Worm (Caenorhabditis elegans) whole organism, L4 larva: ENCODE results near the gene txdc-9.

Source experiments
- D1046.2 ChIP-seq: fragments of 200-800 bp; sonication (Bioruptor generic); IDR thresholded peaks from 2 replicates; pipeline ENCODE4 v1.3.6; 2022; ENCODE audit warnings: missing genetic modification characterization, missing compliant biosample characterization
- F10B5.3 ChIP-seq: sonication (generic microtip); optimal IDR thresholded peaks from 2 replicates; lab custom pipeline; 2016; ENCODE audit warnings: mild to moderate bottlenecking, missing genetic modification characterization, missing compliant biosample characterization
- F44E2.7 ChIP-seq: fragments of 200-800 bp; sonication (Bioruptor generic); IDR thresholded peaks from 2 replicates; pipeline ENCODE4 v2.1.2; 2022; ENCODE audit warnings: missing genetic modification characterization, missing compliant biosample characterization
- R02D3.7 ChIP-seq: fragments of 150-350 bp; sonication (generic microtip); optimal IDR thresholded peaks from 3 replicates; lab custom pipeline; 2014; ENCODE audit warnings: missing biosample characterization, missing genetic modification characterization
- T26A8.4 ChIP-seq: fragments of 200-800 bp; sonication (Bioruptor generic); IDR thresholded peaks from 2 replicates; pipeline ENCODE4 v1.3.6; 2022; ENCODE audit warnings: missing genetic modification characterization, missing compliant biosample characterization
- Y105C5A.15 ChIP-seq: fragments of 200-800 bp; sonication (Bioruptor generic); IDR thresholded peaks from 2 replicates; pipeline ENCODE4 v1.3.6; 2022; ENCODE audit warnings: missing genetic modification characterization, missing compliant biosample characterization
- Y5F2A.4 ChIP-seq: fragments of 200-800 bp; sonication (Bioruptor generic); optimal IDR thresholded peaks from 2 replicates; lab custom pipeline; 2018; ENCODE audit warnings: mild to moderate bottlenecking, missing genetic modification characterization, missing compliant biosample characterization
- aha-1 ChIP-seq: fragments of 150-350 bp; peaks from one replicate; lab custom pipeline; 2014; ENCODE audit warnings: missing biosample characterization, missing genetic modification characterization
- ama-1 ChIP-seq: fragments of 150-350 bp; optimal IDR thresholded peaks from 2 replicates; lab custom pipeline; 2014; ENCODE audit warnings: inconsistent platforms, mixed read lengths
- arid-1 ChIP-seq: fragments of 200-800 bp; sonication (Bioruptor generic); conservative IDR thresholded peaks from 2 replicates; pipeline ENCODE4 v1.3.6; 2022; ENCODE audit warnings: missing genetic modification reagents, missing genetic modification characterization, missing compliant biosample characterization
- ceh-20 ChIP-seq: fragments of 200-800 bp; sonication (Bioruptor generic); IDR thresholded peaks from 2 replicates; pipeline ENCODE4 v1.3.6; 2022; ENCODE audit warnings: missing genetic modification reagents, missing genetic modification characterization, missing compliant biosample characterization
- ceh-32 ChIP-seq: sonication (generic microtip); optimal IDR thresholded peaks from 2 replicates; lab custom pipeline; 2016; ENCODE audit warnings: mild to moderate bottlenecking, missing genetic modification characterization, missing compliant biosample characterization; ENCODE audit not compliant: poor library complexity
- ceh-62 ChIP-seq: sonication (generic microtip); optimal IDR thresholded peaks from 2 replicates; lab custom pipeline; 2017; ENCODE audit warnings: missing biosample characterization, missing genetic modification characterization
- ceh-82 ChIP-seq: sonication (generic microtip); optimal IDR thresholded peaks from 2 replicates; lab custom pipeline; 2017; ENCODE audit warnings: missing biosample characterization, missing genetic modification characterization
- ces-1 ChIP-seq: fragments of 150-350 bp; sonication (generic microtip); optimal IDR thresholded peaks from 4 replicates; lab custom pipeline; 2014; ENCODE audit warnings: missing biosample characterization, missing genetic modification reagents, missing genetic modification characterization
- ctbp-1 ChIP-seq: fragments of 200-800 bp; sonication (Bioruptor generic); IDR thresholded peaks from 2 replicates; pipeline ENCODE4 v1.3.6; 2022; ENCODE audit warnings: missing genetic modification reagents, missing genetic modification characterization, missing compliant biosample characterization
- daf-12 ChIP-seq: fragments of 150-350 bp; optimal IDR thresholded peaks from 2 replicates; lab custom pipeline; 2014; ENCODE audit warnings: missing biosample characterization, missing genetic modification reagents, missing genetic modification characterization
- daf-19 ChIP-seq: fragments of 200-800 bp; sonication (Bioruptor generic); conservative IDR thresholded peaks from 2 replicates; pipeline ENCODE4 v1.3.6; 2022; ENCODE audit warnings: missing genetic modification characterization, missing compliant biosample characterization
- daf-8 ChIP-seq: fragments of 200-800 bp; sonication (Bioruptor generic); IDR thresholded peaks from 2 replicates; pipeline ENCODE4 v1.3.6; 2022; ENCODE audit warnings: missing genetic modification characterization, missing compliant biosample characterization
- dmd-9 ChIP-seq: fragments of 200-800 bp; sonication (Bioruptor generic); IDR thresholded peaks from 2 replicates; pipeline ENCODE4 v1.3.6; 2022; ENCODE audit warnings: missing genetic modification reagents, missing genetic modification characterization, missing compliant biosample characterization
- dpl-1 ChIP-seq: fragments of 150-350 bp; optimal IDR thresholded peaks from 2 replicates; lab custom pipeline; 2014; ENCODE audit warnings: missing biosample characterization, missing genetic modification reagents, missing genetic modification characterization
- dve-1 ChIP-seq: sonication (generic microtip); optimal IDR thresholded peaks from 2 replicates; lab custom pipeline; 2017; ENCODE audit warnings: antibody characterized with exemption, mild to moderate bottlenecking, missing genetic modification characterization, missing compliant biosample characterization; ENCODE audit not compliant: insufficient read depth
- fkh-10 ChIP-seq: fragments of 150-350 bp; optimal IDR thresholded peaks from 2 replicates; lab custom pipeline; 2014; ENCODE audit warnings: missing biosample characterization, missing genetic modification reagents, missing genetic modification characterization
- hlh-11 ChIP-seq: fragments of 200-800 bp; sonication (Bioruptor generic); optimal IDR thresholded peaks from 2 replicates; lab custom pipeline; 2018; ENCODE audit warnings: mild to moderate bottlenecking, missing genetic modification characterization, missing compliant biosample characterization
- jun-1 ChIP-seq: fragments of 150-350 bp; optimal IDR thresholded peaks from 2 replicates; lab custom pipeline; 2014; ENCODE audit warnings: missing biosample characterization, missing genetic modification reagents, missing genetic modification characterization
- lin-1 ChIP-seq: fragments of 200-800 bp; sonication (Bioruptor generic); IDR thresholded peaks from 2 replicates; pipeline ENCODE4 v1.3.6; 2022; ENCODE audit warnings: missing genetic modification reagents, missing genetic modification characterization, missing compliant biosample characterization
- lin-38 ChIP-seq: fragments of 200-800 bp; sonication (Bioruptor generic); IDR thresholded peaks from 2 replicates; pipeline ENCODE4 v1.3.6; 2022; ENCODE audit warnings: missing genetic modification reagents, missing genetic modification characterization, missing compliant biosample characterization
- lin-39 ChIP-seq: fragments of 150-350 bp; optimal IDR thresholded peaks from 2 replicates; lab custom pipeline; 2014; ENCODE audit warnings: missing biosample characterization, missing genetic modification reagents, missing genetic modification characterization
- madf-9 ChIP-seq: fragments of 200-800 bp; sonication (Bioruptor generic); conservative IDR thresholded peaks from 2 replicates; pipeline ENCODE4 v1.3.6; 2022; ENCODE audit warnings: missing genetic modification reagents, missing genetic modification characterization, missing compliant biosample characterization
- mdl-1 ChIP-seq, 2 experiments: fragments of 150-350 bp in 1 of 2; sonication (generic microtip) in 1 of 2; optimal IDR thresholded peaks; 2 replicates each; lab custom pipeline; 2014 to 2017; ENCODE audit warnings: missing biosample characterization in 2 of 2, missing genetic modification characterization in 2 of 2
- mxl-2 ChIP-seq: fragments of 200-800 bp; sonication (Bioruptor generic); conservative IDR thresholded peaks from 2 replicates; pipeline ENCODE4 v1.3.6; 2022; ENCODE audit warnings: missing genetic modification reagents, missing genetic modification characterization, missing compliant biosample characterization
- nhr-11 ChIP-seq: fragments of 150-350 bp; optimal IDR thresholded peaks from 2 replicates; lab custom pipeline; 2014; ENCODE audit warnings: missing biosample characterization, missing genetic modification characterization
- nhr-237 ChIP-seq: sonication (generic microtip); optimal IDR thresholded peaks from 2 replicates; lab custom pipeline; 2017; ENCODE audit warnings: missing biosample characterization, missing genetic modification characterization
- nhr-28 ChIP-seq: fragments of 150-350 bp; optimal IDR thresholded peaks from 2 replicates; lab custom pipeline; 2014; ENCODE audit warnings: missing biosample characterization, missing genetic modification characterization
- nhr-42 ChIP-seq: fragments of 200-800 bp; sonication (Bioruptor generic); IDR thresholded peaks from 2 replicates; pipeline ENCODE4 v1.3.6; 2022; ENCODE audit warnings: missing genetic modification characterization, missing compliant biosample characterization
- nhr-48 ChIP-seq: sonication (generic microtip); optimal IDR thresholded peaks from 2 replicates; lab custom pipeline; 2016; ENCODE audit warnings: mild to moderate bottlenecking, missing genetic modification characterization, missing compliant biosample characterization
- nhr-6 ChIP-seq: fragments of 150-350 bp; optimal IDR thresholded peaks from 2 replicates; lab custom pipeline; 2014; ENCODE audit warnings: missing biosample characterization, missing genetic modification characterization
- pha-4 ChIP-seq, 2 experiments: fragments of 150-350 bp in 1 of 2; fragments of 200-800 bp in 1 of 2; sonication (Bioruptor generic) in 1 of 2; IDR thresholded peaks in 1 of 2; optimal IDR thresholded peaks in 1 of 2; 2 replicates each; pipeline versions ENCODE4 v1.3.6 to Lab custom; 2014 to 2022; ENCODE audit warnings: missing genetic modification characterization in 2 of 2, missing genetic modification reagents in 2 of 2, missing biosample characterization in 1 of 2, missing compliant biosample characterization in 1 of 2
- php-3 ChIP-seq: fragments of 200-800 bp; sonication (Bioruptor generic); IDR thresholded peaks from 2 replicates; pipeline ENCODE4 v1.3.6; 2022; ENCODE audit warnings: missing genetic modification reagents, missing genetic modification characterization, missing compliant biosample characterization
- rbr-2 ChIP-seq: sonication (generic microtip); optimal IDR thresholded peaks from 2 replicates; lab custom pipeline; 2016; ENCODE audit warnings: missing genotype, missing genetic modification characterization, missing compliant biosample characterization
- sdz-12 ChIP-seq: fragments of 200-800 bp; sonication (Bioruptor generic); optimal IDR thresholded peaks from 2 replicates; lab custom pipeline; 2018; ENCODE audit warnings: mild to moderate bottlenecking, missing genetic modification characterization, missing compliant biosample characterization
- skn-1 ChIP-seq: fragments of 150-350 bp; optimal IDR thresholded peaks from 2 replicates; lab custom pipeline; 2014; ENCODE audit warnings: missing biosample characterization, missing genetic modification characterization
- snpc-4 ChIP-seq: fragments of 150-350 bp; optimal IDR thresholded peaks from 2 replicates; lab custom pipeline; 2014; ENCODE audit warnings: missing biosample characterization, missing genetic modification characterization
- spr-3 ChIP-seq: fragments of 200-800 bp; sonication (Bioruptor generic); optimal IDR thresholded peaks from 2 replicates; lab custom pipeline; 2018; ENCODE audit warnings: mild to moderate bottlenecking, missing genetic modification characterization, missing compliant biosample characterization
- tra-1 ChIP-seq: fragments of 200-800 bp; sonication (Bioruptor generic); IDR thresholded peaks from 2 replicates; pipeline ENCODE4 v1.3.6; 2022; ENCODE audit warnings: missing genetic modification reagents, missing genetic modification characterization, missing compliant biosample characterization
- unc-130 ChIP-seq: sonication (generic microtip); optimal IDR thresholded peaks from 2 replicates; lab custom pipeline; 2016; ENCODE audit warnings: missing genetic modification reagents, missing genetic modification characterization, missing compliant biosample characterization
- unc-39 ChIP-seq: sonication (generic microtip); optimal IDR thresholded peaks from 2 replicates; lab custom pipeline; 2017; ENCODE audit warnings: missing biosample characterization, missing genetic modification characterization
- unc-62 ChIP-seq, 3 experiments: fragments of 150-350 bp in 1 of 3; sonication (generic microtip); optimal IDR thresholded peaks in 2 of 3; peaks in 1 of 3; 1 replicate in 1 of 3; 2 replicates in 2 of 3; lab custom pipeline; 2014 to 2017; ENCODE audit warnings: missing biosample characterization in 3 of 3, missing genetic modification characterization in 3 of 3, missing genetic modification reagents in 3 of 3, missing genotype in 1 of 3
- zfp-2 ChIP-seq: sonication (generic microtip); optimal IDR thresholded peaks from 2 replicates; lab custom pipeline; 2016; ENCODE audit warnings: mild to moderate bottlenecking, missing genetic modification characterization, missing compliant biosample characterization
- zip-11 ChIP-seq: fragments of 200-800 bp; sonication (Bioruptor generic); IDR thresholded peaks from 2 replicates; pipeline ENCODE4 v1.3.6; 2022; ENCODE audit warnings: missing genetic modification characterization, missing compliant biosample characterization
- zip-2 ChIP-seq: fragments of 150-350 bp; optimal IDR thresholded peaks from 2 replicates; lab custom pipeline; 2014; ENCODE audit warnings: missing biosample characterization, missing genetic modification characterization

txdc-9 gene

ce11 chrIII:6464113-6464571, 32.2 kb downstream of the txdc-9 start (continued):
- TF ChIP-seq spr-3, result peak; percentile 71
- peak; percentile 76 for TF ChIP-seq madf-9
- peak; percentile 95 for TF ChIP-seq tra-1 (GFP tag; lab: Robert Waterston, UW)
- peak; percentile 7 for TF ChIP-seq unc-130
- no peak for TF ChIP-seq ces-1
- peak; percentile 96 for TF ChIP-seq dve-1 (tag; lab: Kevin White, UChicago)
- TF ChIP-seq dpl-1 (GFP tag; lab: Kevin White, UChicago), result peak; percentile 75
- TF ChIP-seq R02D3.7 (tag; lab: Kevin White, UChicago), result no peak
- TF ChIP-seq mxl-2, result no peak; the same call in 1 of the 2 replicates
- TF ChIP-seq nhr-42 (GFP tag; lab: Robert Waterston, UW), result peak; percentile 84
- no peak for TF ChIP-seq ceh-82 (tag; lab: Kevin White, UChicago)
- TF ChIP-seq F44E2.7, result peak; percentile 83; the same call in 1 of the 2 replicates
- peak; percentile 89 for TF ChIP-seq ama-1 (lab: Kevin White, UChicago)
- TF ChIP-seq ceh-62 (tag; lab: Kevin White, UChicago), result no peak
- TF ChIP-seq skn-1 (tag; lab: Kevin White, UChicago), result no peak
- TF ChIP-seq nhr-28 (tag; lab: Kevin White, UChicago), result peak; percentile 91
- peak; percentile 81 to 95 for TF ChIP-seq mdl-1 (tag; optimal IDR thresholded peaks at IDR 0.05; lab: Kevin White, UChicago)
- no peak for TF ChIP-seq nhr-237
- TF ChIP-seq sdz-12 (GFP tag; lab: Kevin White, UChicago), result peak; percentile 25
- TF ChIP-seq Y105C5A.15 (GFP tag; lab: Robert Waterston, UW), result peak; percentile 81; the same call in 1 of the 2 replicates
- peak; percentile 97 for TF ChIP-seq hlh-11 (tag; lab: Kevin White, UChicago)
- no peak for TF ChIP-seq fkh-10
- TF ChIP-seq daf-12 (tag; lab: Kevin White, UChicago), result no peak
- no peak for TF ChIP-seq zip-11 (GFP tag; lab: Robert Waterston, UW)
- peak; percentile 36 for TF ChIP-seq ceh-32 (tag; lab: Kevin White, UChicago)
- TF ChIP-seq dmd-9 (GFP tag; lab: Robert Waterston, UW), result no peak
- peak; percentile 46 for TF ChIP-seq Y5F2A.4 (GFP tag; lab: Kevin White, UChicago)
- peak; percentile 25 for TF ChIP-seq jun-1
- no peak for TF ChIP-seq daf-8 (GFP tag; lab: Robert Waterston, UW)
- peak; percentile 92 for TF ChIP-seq T26A8.4 (GFP tag; lab: Robert Waterston, UW)
- peak; percentile 60 for TF ChIP-seq nhr-11 (tag; lab: Kevin White, UChicago)
- TF ChIP-seq zfp-2, result peak; percentile 29
- TF ChIP-seq ceh-20 (GFP tag; lab: Robert Waterston, UW), result peak; percentile 90
- TF ChIP-seq daf-19 (GFP tag; lab: Robert Waterston, UW), result no peak
- peak; percentile 84 for TF ChIP-seq lin-38 (GFP tag; lab: Robert Waterston, UW)
- peak; percentile 93 for TF ChIP-seq rbr-2 (tag; lab: Kevin White, UChicago)
- no peak for TF ChIP-seq snpc-4 (tag; lab: Kevin White, UChicago)
- peak; percentile 89 for TF ChIP-seq ctbp-1
- TF ChIP-seq unc-39 (tag; lab: Kevin White, UChicago), result no peak
- peak; percentile 92 for TF ChIP-seq lin-1 (GFP tag; lab: Robert Waterston, UW)
- peak; percentile 11 for TF ChIP-seq zip-2 (tag; lab: Kevin White, UChicago)
- peak; percentile 73 for TF ChIP-seq F10B5.3 (tag; lab: Kevin White, UChicago)
- TF ChIP-seq lin-39 (tag; lab: Kevin White, UChicago), result no peak
- peak; percentile 88 for TF ChIP-seq php-3 (GFP tag; lab: Robert Waterston, UW)
- TF ChIP-seq nhr-6 (tag; lab: Kevin White, UChicago), result peak; percentile 91
- no peak for TF ChIP-seq unc-62 (GFP tag; optimal IDR thresholded peaks at IDR 0.05 in 1 of 2; lab: Kevin White, UChicago)
- no peak for TF ChIP-seq unc-62 (tag; optimal IDR thresholded peaks at IDR 0.05; lab: Kevin White, UChicago)
- peak; percentile 89 for TF ChIP-seq D1046.2 (GFP tag; lab: Robert Waterston, UW)
- TF ChIP-seq aha-1, result peak; percentile 95
- TF ChIP-seq pha-4 (GFP tag; IDR thresholded peaks at IDR 0.05; lab: Robert Waterston, UW), result no peak; the same call in none of the 2 replicates
- peak; percentile 84 for TF ChIP-seq pha-4 (tag; optimal IDR thresholded peaks at IDR 0.05; lab: Kevin White, UChicago)
- peak; percentile 94 for TF ChIP-seq arid-1 (GFP tag; lab: Robert Waterston, UW)
- peak; percentile 89 for TF ChIP-seq nhr-48 (tag; lab: Kevin White, UChicago)
